Fruit fly (Drosophila melanogaster) whole organism: ENCODE data around the gene CG14277.

Experiments used
- CG8478 ChIP-seq: fragments of >200 bp; optimal IDR thresholded peaks from 2 replicates; lab custom pipeline; 2018; ENCODE audit warnings: inconsistent platforms
- Dll ChIP-seq: fragments of >200 bp; optimal IDR thresholded peaks from 2 replicates; lab custom pipeline; 2017
- EcR ChIP-seq, 2 experiments: fragments of >200 bp; optimal IDR thresholded peaks; 2 replicates each; lab custom pipeline; 2017; ENCODE audit warnings: missing biosample characterization in 2 of 2, missing genetic modification characterization in 2 of 2, missing genetic modification reagents in 2 of 2
- pan ChIP-seq: fragments of >200 bp; optimal IDR thresholded peaks from 2 replicates; lab custom pipeline; 2017
- psq ChIP-seq: fragments of >200 bp; optimal IDR thresholded peaks from 2 replicates; lab custom pipeline; 2017
- usp ChIP-seq: fragments of >200 bp; optimal IDR thresholded peaks from 2 replicates; lab custom pipeline; 2017; ENCODE audit warnings: missing biosample characterization, missing genetic modification characterization, mixed read lengths

- TF ChIP-seq pan (lab: Kevin White, UChicago): no peak
- no peak for TF ChIP-seq psq
- no peak for TF ChIP-seq usp (GFP tag; lab: Kevin White, UChicago)
- TF ChIP-seq Dll (lab: Kevin White, UChicago): no peak
- TF ChIP-seq EcR (GFP tag; optimal IDR thresholded peaks at IDR 0.05; lab: Kevin White, UChicago): no peak
- TF ChIP-seq CG8478: no peak
These were observed 45.3 kb upstream of the CG14277 start, which contains the start of the genes CG8475 and CG8460 for dm6 chr2L:8196757-8197530.
